Worm (Caenorhabditis elegans): ENCODE data around the gene jbts-14.

- TF ChIP-seq ama-1 (optimal IDR thresholded peaks at IDR 0.05) (no peak), tra-4 (tag; optimal IDR thresholded peaks at IDR 0.05) (no peak), hnd-1 (tag; optimal IDR thresholded peaks at IDR 0.05) (no peak), flt-1 (GFP tag; IDR thresholded peaks at IDR 0.05) (no peak), scrt-1 (GFP tag; IDR thresholded peaks at IDR 0.05) (no peak), F13C5.2 (tag; optimal IDR thresholded peaks at IDR 0.05) (no peak), tbx-37 (GFP tag; conservative IDR thresholded peaks at IDR 0.05) (no peak), aly-1 (tag; optimal IDR thresholded peaks at IDR 0.05) (no peak), pes-1 (GFP tag; IDR thresholded peaks at IDR 0.05) (no peak), tbx-11 (GFP tag; IDR thresholded peaks at IDR 0.05) (no peak), ets-7 (tag; optimal IDR thresholded peaks at IDR 0.05) (no peak), hmbx-1 (tag; optimal IDR thresholded peaks at IDR 0.05) (no peak), ceh-13 (GFP tag; optimal IDR thresholded peaks at IDR 0.05) (no peak)
Measured at ce11 chrX:8660909-8661308, 43.2 kb upstream of the jbts-14 start.
